Fruit fly (Drosophila melanogaster) Kc167 (cell line): ENCODE results near the gene CG43181.

Experiments
- Myc ChIP-seq: fragments of >200 bp; optimal IDR thresholded peaks from 2 replicates; lab custom pipeline; 2017; ENCODE audit warnings: missing external identifiers
- Sin3A ChIP-seq: fragments of >200 bp; optimal IDR thresholded peaks from 2 replicates; lab custom pipeline; 2018; ENCODE audit warnings: missing external identifiers
- h ChIP-seq: fragments of >200 bp; optimal IDR thresholded peaks from 3 replicates; lab custom pipeline; 2018; ENCODE audit warnings: missing external identifiers
- insv ChIP-seq: fragments of >200 bp; optimal IDR thresholded peaks from 3 replicates; lab custom pipeline; 2018; ENCODE audit warnings: missing external identifiers
- psq ChIP-seq: fragments of >200 bp; optimal IDR thresholded peaks from 2 replicates; lab custom pipeline; 2017; ENCODE audit warnings: missing external identifiers
- ttk ChIP-seq: sonication (Bioruptor generic); optimal IDR thresholded peaks from 2 replicates; lab custom pipeline; 2017; ENCODE audit warnings: missing external identifiers

dm6 chrX:392242-392641 lies 41.9 kb downstream of the CG43181 start:
- TF ChIP-seq psq (no peak), h (lab: Kevin White, UChicago) (no peak), Myc (no peak), insv (lab: Kevin White, UChicago) (no peak), ttk (lab: Kevin White, UChicago) (no peak), Sin3A (no peak)
